Worm (Caenorhabditis elegans): Measurements from ENCODE around the gene let-756.

- TF ChIP-seq ztf-23 (GFP tag; IDR thresholded peaks at IDR 0.05), result no peak
- TF ChIP-seq klf-2 (GFP tag; conservative IDR thresholded peaks at IDR 0.05), result no peak
- TF ChIP-seq cog-1 (tag; optimal IDR thresholded peaks at IDR 0.05), result no peak
- TF ChIP-seq flt-1 (GFP tag; IDR thresholded peaks at IDR 0.05), result no peak
Observed at ce11 chrIII:6446807-6447206, 39.9 kb downstream of the let-756 start, which contains the start of gene let-721.

Measured in whole organism, midembryonic.